Worm (Caenorhabditis elegans): Measurements from ENCODE around the gene spp-16.

Gene spp-16

DNA sequence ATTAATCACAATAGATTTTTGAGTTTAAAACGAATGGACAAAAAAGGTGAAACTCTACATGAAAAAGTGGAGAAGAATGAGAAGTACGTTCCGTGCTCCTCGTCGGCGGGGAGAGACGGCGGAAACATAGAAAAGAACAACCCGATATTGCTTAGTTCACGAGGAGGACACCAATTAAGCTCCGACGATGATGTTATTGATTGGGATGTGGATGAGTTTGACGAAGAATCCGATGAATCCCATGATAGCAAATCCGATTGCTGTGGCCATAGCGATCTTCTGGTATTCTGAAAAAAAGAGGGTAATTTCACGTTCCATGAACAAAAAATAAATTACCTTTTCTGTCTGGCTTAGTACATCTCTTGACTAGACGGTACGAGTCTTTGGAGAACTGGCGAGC is 4.4 kb downstream of the spp-16 start:
- TF ChIP-seq efl-1 (optimal IDR thresholded peaks at IDR 0.05) (no peak), efl-1 (GFP tag; optimal IDR thresholded peaks at IDR 0.05 in 1 of 2) (peak in 1 of 2 experiments; percentile 90), nhr-47 (tag; optimal IDR thresholded peaks at IDR 0.05) (no peak)

DNA sequence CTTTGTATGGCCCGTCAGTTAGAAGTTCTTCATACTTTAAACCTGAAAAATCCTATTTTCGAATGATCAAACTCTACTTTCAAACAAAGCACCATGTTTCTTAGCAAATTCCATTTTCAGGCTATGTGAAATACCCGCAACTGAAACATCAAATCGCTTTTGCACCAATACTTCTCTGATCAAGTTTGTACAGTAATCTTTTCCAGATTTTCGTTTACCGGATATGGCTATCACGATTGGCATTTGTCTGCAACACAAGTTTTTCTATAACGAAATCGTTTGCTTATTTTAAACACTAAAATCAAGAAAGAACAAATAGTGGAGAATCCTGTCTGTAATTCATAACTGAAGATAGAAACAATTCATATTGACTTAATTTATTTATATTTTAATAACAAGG is 4.8 kb downstream of the spp-16 start, which contains the start of gene F32D8.13:
F32D8.13 (minus strand) TSS at position 249 of the 400 bp plus-strand sequence.
- TF ChIP-seq zip-4 (GFP tag; optimal IDR thresholded peaks at IDR 0.05) (no peak), ztf-4 (tag; optimal IDR thresholded peaks at IDR 0.05) (no peak), vab-15 (tag; optimal IDR thresholded peaks at IDR 0.05) (no peak), lin-15B (tag; optimal IDR thresholded peaks at IDR 0.05) (no peak), sox-4 (tag; optimal IDR thresholded peaks at IDR 0.05) (no peak), ceh-8 (GFP tag; optimal IDR thresholded peaks at IDR 0.05) (no peak), unc-86 (tag; optimal IDR thresholded peaks at IDR 0.05) (no peak), nhr-71 (tag; optimal IDR thresholded peaks at IDR 0.05) (peak; percentile 40), snu-23 (GFP tag; optimal IDR thresholded peaks at IDR 0.05) (no peak), nhr-84 (tag; optimal IDR thresholded peaks at IDR 0.05) (no peak), lsy-2 (tag; optimal IDR thresholded peaks at IDR 0.05) (peak; percentile 12 to 20), nhr-77 (tag; optimal IDR thresholded peaks at IDR 0.05) (no peak), alr-1 (tag; optimal IDR thresholded peaks at IDR 0.05; ENCODE audit: borderline replicate concordance) (no peak), pax-3 (tag; optimal IDR thresholded peaks at IDR 0.05) (no peak), Y116A8C.19 (tag; optimal IDR thresholded peaks at IDR 0.05; ENCODE audit: borderline replicate concordance) (no peak), mep-1 (tag; optimal IDR thresholded peaks at IDR 0.05) (no peak), hpl-2 (GFP tag; optimal IDR thresholded peaks at IDR 0.05) (no peak), elt-2 (tag; optimal IDR thresholded peaks at IDR 0.05) (peak; percentile 14), lin-35 (GFP tag; optimal IDR thresholded peaks at IDR 0.05) (no peak), unc-98 (GFP tag; IDR thresholded peaks at IDR 0.05) (no peak), fkh-4 (tag; optimal IDR thresholded peaks at IDR 0.05; ENCODE audit: borderline replicate concordance) (no peak), mab-9 (GFP tag; IDR thresholded peaks at IDR 0.05) (no peak), elt-3 (tag; optimal IDR thresholded peaks at IDR 0.05) (no peak), nhr-237 (tag; optimal IDR thresholded peaks at IDR 0.05) (no peak), ceh-82 (tag; optimal IDR thresholded peaks at IDR 0.05) (no peak), aha-1 (tag; optimal IDR thresholded peaks at IDR 0.05) (no peak), nhr-90 (tag; optimal IDR thresholded peaks at IDR 0.05; ENCODE audit: poor library complexity) (peak; percentile 33), nhr-12 (tag; optimal IDR thresholded peaks at IDR 0.05) (no peak)

DNA sequence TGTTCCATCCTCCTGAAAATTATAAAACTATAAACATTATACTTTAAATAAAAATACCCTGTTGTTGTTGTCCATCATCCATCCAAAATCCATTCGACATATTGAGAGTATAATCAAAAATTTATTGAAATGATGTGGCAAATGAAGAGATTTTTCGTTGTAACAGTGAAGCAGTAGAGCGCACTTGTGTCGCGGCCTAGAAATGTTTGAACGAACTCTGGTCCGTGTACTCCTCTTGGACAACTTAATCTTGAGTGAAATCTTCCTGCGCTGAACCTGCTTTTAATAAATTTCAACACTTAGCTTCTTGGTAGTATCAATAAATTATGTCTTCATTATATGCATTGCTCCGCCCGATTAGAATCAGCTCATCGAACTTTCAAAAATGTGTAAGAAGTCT is 6.5 kb downstream of the spp-16 start, which contains the start of the genes F32D8.14 and F32D8.5:
F32D8.14 (minus strand) TSS at position 188 of the 400 bp plus-strand sequence.
F32D8.5 (plus strand) TSS at position 200 of the 400 bp plus-strand sequence.
- TF ChIP-seq ztf-11 (tag; optimal IDR thresholded peaks at IDR 0.05) (peak in 1 of 2 experiments; percentile 86), hlh-4 (tag; optimal IDR thresholded peaks at IDR 0.05) (peak; percentile 9), rnt-1 (tag; optimal IDR thresholded peaks at IDR 0.05) (peak; percentile 98), efl-3 (GFP tag; optimal IDR thresholded peaks at IDR 0.05) (no peak), unc-86 (tag; optimal IDR thresholded peaks at IDR 0.05) (peak; percentile 84), lin-13 (GFP tag; optimal IDR thresholded peaks at IDR 0.05) (peak; percentile 75), ceh-63 (GFP tag; optimal IDR thresholded peaks at IDR 0.05) (no peak), fos-1 (tag; optimal IDR thresholded peaks at IDR 0.05) (peak; percentile 42), C04F5.9 (tag; optimal IDR thresholded peaks at IDR 0.05) (peak; percentile 65), aly-2 (tag; optimal IDR thresholded peaks at IDR 0.05) (peak; percentile 4), sup-37 (GFP tag; optimal IDR thresholded peaks at IDR 0.05) (peak; percentile 16), tbx-2 (tag; optimal IDR thresholded peaks at IDR 0.05) (peak; percentile 90), F16B12.6 (tag; optimal IDR thresholded peaks at IDR 0.05) (no peak), irx-1 (tag; optimal IDR thresholded peaks at IDR 0.05) (peak; percentile 90), ets-5 (GFP tag; IDR thresholded peaks at IDR 0.05) (no peak), efl-1 (optimal IDR thresholded peaks at IDR 0.05) (peak; percentile 83 to 87), efl-1 (GFP tag; optimal IDR thresholded peaks at IDR 0.05 in 1 of 2) (peak; percentile 82 to 98), pax-3 (tag; optimal IDR thresholded peaks at IDR 0.05) (peak; percentile 79), mab-9 (GFP tag; IDR thresholded peaks at IDR 0.05) (peak; percentile 46; the same call in 1 of the 2 replicates), ces-1 (GFP tag; optimal IDR thresholded peaks at IDR 0.05) (no peak), unc-62 (GFP tag; optimal IDR thresholded peaks at IDR 0.05) (no peak), aha-1 (tag; optimal IDR thresholded peaks at IDR 0.05) (no peak), ceh-90 (tag; optimal IDR thresholded peaks at IDR 0.05) (peak; percentile 88), nhr-71 (tag; optimal IDR thresholded peaks at IDR 0.05) (peak; percentile 94), ztf-4 (tag; optimal IDR thresholded peaks at IDR 0.05) (peak; percentile 82), unc-130 (tag; optimal IDR thresholded peaks at IDR 0.05) (peak; percentile 93), nhr-28 (tag; optimal IDR thresholded peaks at IDR 0.05) (no peak), xbp-1 (tag; optimal IDR thresholded peaks at IDR 0.05) (peak; percentile 88)

Data from whole organism, L1 larva.